Worm (Caenorhabditis elegans) whole organism, L1 larva: ENCODE measurements around the gene C25E10.5.

ENCODE experiments used
- C16A3.4 ChIP-seq: fragments of 150-350 bp; optimal IDR thresholded peaks from 2 replicates; lab custom pipeline; 2014; ENCODE audit warnings: missing biosample characterization, missing genetic modification characterization
- C34B4.2 ChIP-seq: sonication (generic microtip); optimal IDR thresholded peaks from 2 replicates; lab custom pipeline; 2017; ENCODE audit warnings: mild to moderate bottlenecking, missing genetic modification characterization, missing compliant biosample characterization
- ceh-8 ChIP-seq: fragments of 200-800 bp; sonication (Bioruptor generic); optimal IDR thresholded peaks from 2 replicates; lab custom pipeline; 2018; ENCODE audit warnings: mild to moderate bottlenecking, missing genetic modification characterization, moderate library complexity, missing compliant biosample characterization
- ceh-82 ChIP-seq, 3 experiments: fragments of 150-350 bp in 1 of 3; sonication (generic microtip) in 2 of 3; optimal IDR thresholded peaks; 2 replicates each; lab custom pipeline; 2014 to 2017; ENCODE audit warnings: missing biosample characterization in 3 of 3, missing genetic modification characterization in 3 of 3
- efl-1 ChIP-seq, 4 experiments: fragments of 150-350 bp; optimal IDR thresholded peaks in 3 of 4; peaks in 1 of 4; 1 replicate in 1 of 4; 2 replicates in 3 of 4; lab custom pipeline; 2014; ENCODE audit warnings: missing biosample characterization in 2 of 4, missing genetic modification characterization in 2 of 4, missing genetic modification reagents in 2 of 4
- egl-13 ChIP-seq: sonication (generic microtip); optimal IDR thresholded peaks from 2 replicates; lab custom pipeline; 2016; ENCODE audit warnings: missing genotype, missing genetic modification reagents, missing genetic modification characterization, missing compliant biosample characterization
- elt-2 ChIP-seq: sonication (generic microtip); optimal IDR thresholded peaks from 2 replicates; lab custom pipeline; 2016; ENCODE audit warnings: missing genetic modification characterization, mild to moderate bottlenecking, inconsistent platforms, missing compliant biosample characterization, missing genetic modification reagents
- ets-5 ChIP-seq: fragments of 200-800 bp; sonication (Bioruptor generic); IDR thresholded peaks from 2 replicates; pipeline ENCODE4 v1.3.6; 2022; ENCODE audit warnings: missing genetic modification characterization, missing compliant biosample characterization
- grh-1 ChIP-seq: fragments of 200-800 bp; sonication (Bioruptor generic); IDR thresholded peaks from 2 replicates; pipeline ENCODE4 v1.3.6; 2022; ENCODE audit warnings: missing genetic modification reagents, missing genetic modification characterization, missing compliant biosample characterization
- hlh-4 ChIP-seq: sonication (generic microtip); optimal IDR thresholded peaks from 2 replicates; lab custom pipeline; 2016; ENCODE audit warnings: mild to moderate bottlenecking, missing genetic modification characterization, missing compliant biosample characterization
- jun-1 ChIP-seq: fragments of 150-350 bp; optimal IDR thresholded peaks from 2 replicates; lab custom pipeline; 2014; ENCODE audit warnings: missing biosample characterization, missing genetic modification reagents, missing genetic modification characterization
- lin-13 ChIP-seq: fragments of 150-350 bp; optimal IDR thresholded peaks from 2 replicates; lab custom pipeline; 2014; ENCODE audit warnings: missing biosample characterization, missing genetic modification reagents, missing genetic modification characterization
- lin-14 ChIP-seq: fragments of 200-800 bp; sonication (Bioruptor generic); optimal IDR thresholded peaks from 2 replicates; lab custom pipeline; 2018; ENCODE audit warnings: mild to moderate bottlenecking, missing genetic modification characterization, moderate library complexity, missing compliant biosample characterization
- lin-35 ChIP-seq, 2 experiments: fragments of 150-350 bp; optimal IDR thresholded peaks; 2 replicates each; lab custom pipeline; 2014; ENCODE audit warnings: missing biosample characterization in 2 of 2, missing genetic modification characterization in 2 of 2, missing genetic modification reagents in 2 of 2
- mab-9 ChIP-seq: fragments of 200-800 bp; sonication (Bioruptor generic); IDR thresholded peaks from 2 replicates; pipeline ENCODE4 v1.3.6; 2022; ENCODE audit warnings: missing genetic modification reagents, missing genetic modification characterization, missing compliant biosample characterization
- mdl-1 ChIP-seq, 2 experiments: fragments of 150-350 bp; optimal IDR thresholded peaks; 2 replicates each; lab custom pipeline; 2014 to 2017; ENCODE audit warnings: missing biosample characterization in 2 of 2, missing genetic modification characterization in 2 of 2, inconsistent platforms in 1 of 2
- nhr-19 ChIP-seq: fragments of 200-800 bp; sonication (Bioruptor generic); conservative IDR thresholded peaks from 2 replicates; pipeline ENCODE4 v1.3.6; 2022; ENCODE audit warnings: missing genetic modification characterization, missing compliant biosample characterization
- nhr-20 ChIP-seq: sonication (generic microtip); optimal IDR thresholded peaks from 2 replicates; lab custom pipeline; 2016; ENCODE audit warnings: mild to moderate bottlenecking, missing genetic modification characterization, missing compliant biosample characterization
- nhr-71 ChIP-seq: sonication (generic microtip); optimal IDR thresholded peaks from 2 replicates; lab custom pipeline; 2016; ENCODE audit warnings: mild to moderate bottlenecking, missing genetic modification characterization, moderate library complexity, missing compliant biosample characterization
- nhr-76 ChIP-seq: sonication (generic microtip); optimal IDR thresholded peaks from 2 replicates; lab custom pipeline; 2017; ENCODE audit warnings: missing biosample characterization, missing genetic modification characterization
- nhr-90 ChIP-seq: sonication (generic microtip); optimal IDR thresholded peaks from 2 replicates; lab custom pipeline; 2016; ENCODE audit warnings: mild to moderate bottlenecking, missing genetic modification characterization, missing compliant biosample characterization; ENCODE audit not compliant: poor library complexity
- tbx-2 ChIP-seq: sonication (generic microtip); optimal IDR thresholded peaks from 2 replicates; lab custom pipeline; 2016; ENCODE audit warnings: missing genetic modification characterization, missing compliant biosample characterization
- unc-86 ChIP-seq: sonication (generic microtip); optimal IDR thresholded peaks from 2 replicates; lab custom pipeline; 2016; ENCODE audit warnings: missing genetic modification characterization, missing compliant biosample characterization
- unc-98 ChIP-seq: fragments of 200-800 bp; sonication (Bioruptor generic); IDR thresholded peaks from 2 replicates; pipeline ENCODE4 v1.3.6; 2022; ENCODE audit warnings: missing genetic modification characterization, missing compliant biosample characterization
- zag-1 ChIP-seq: fragments of 150-350 bp; optimal IDR thresholded peaks from 2 replicates; lab custom pipeline; 2014; ENCODE audit warnings: missing biosample characterization, missing genetic modification characterization

The C25E10.5 gene

DNA sequence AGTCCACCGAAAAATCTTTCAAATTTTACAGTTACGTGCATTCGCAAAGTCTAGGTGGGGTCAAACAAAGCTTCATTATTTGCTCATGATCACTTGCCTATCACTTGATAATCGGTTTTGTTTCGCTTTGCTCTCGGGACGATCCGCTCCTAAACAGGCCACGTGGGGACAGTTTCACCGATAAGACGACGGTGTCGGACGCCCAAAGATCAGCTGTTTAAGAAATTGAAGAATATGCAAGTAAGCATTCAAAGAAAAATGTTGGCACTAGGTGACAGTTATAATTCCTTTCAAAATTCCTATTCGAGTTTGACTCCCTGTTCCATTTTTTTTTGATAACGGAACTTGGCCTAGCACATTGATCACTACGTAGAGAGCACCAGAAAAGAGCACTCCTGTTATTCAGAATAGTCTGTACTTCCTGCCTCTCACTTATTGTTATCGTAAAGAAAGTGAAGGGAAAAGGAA lies 49.7 kb downstream of the C25E10.5 start:
- TF ChIP-seq grh-1 (GFP tag; lab: Robert Waterston, UW) (no peak), efl-1 (optimal IDR thresholded peaks at IDR 0.05; lab: Kevin White, UChicago) (no peak), efl-1 (GFP tag; optimal IDR thresholded peaks at IDR 0.05 in 1 of 2; lab: Kevin White, UChicago) (peak in 1 of 2 experiments; percentile 89), C34B4.2 (tag; lab: Kevin White, UChicago) (no peak), elt-2 (tag; lab: Kevin White, UChicago) (peak; percentile 97), ceh-82 (tag; optimal IDR thresholded peaks at IDR 0.05; lab: Kevin White, UChicago) (no peak), nhr-90 (tag; lab: Kevin White, UChicago) (peak; percentile 52), mdl-1 (tag; optimal IDR thresholded peaks at IDR 0.05; lab: Kevin White, UChicago) (peak in 1 of 2 experiments; percentile 65), nhr-71 (tag; lab: Kevin White, UChicago) (peak; percentile 46), lin-14 (GFP tag; lab: Kevin White, UChicago) (peak; percentile 11), egl-13 (tag; lab: Kevin White, UChicago) (peak; percentile 14), lin-35 (GFP tag; optimal IDR thresholded peaks at IDR 0.05; lab: Kevin White, UChicago) (peak in 1 of 2 experiments; percentile 53), nhr-19 (GFP tag; lab: Robert Waterston, UW) (peak; percentile 25; the same call in 1 of the 2 replicates), nhr-20 (peak; percentile 33)

DNA sequence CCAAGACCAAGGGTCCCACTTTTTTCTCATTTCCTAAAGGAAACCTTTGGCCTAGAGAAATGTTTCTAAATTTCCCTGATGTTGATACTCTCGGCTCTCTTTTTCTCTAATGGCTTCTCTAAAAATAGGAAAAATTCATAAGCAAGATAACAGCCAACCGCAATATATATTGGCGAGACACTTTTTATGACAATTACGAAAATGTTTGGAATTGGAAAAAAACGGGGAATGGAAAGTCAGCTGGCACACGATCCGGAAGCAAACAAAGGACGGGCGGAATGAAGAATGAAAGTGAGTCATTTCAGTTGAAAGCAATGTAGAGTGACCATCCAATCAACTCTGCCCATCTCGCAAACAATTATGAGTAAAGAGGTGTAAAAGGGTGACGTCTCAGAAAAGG lies 51.1 kb downstream of the C25E10.5 start:
- TF ChIP-seq mdl-1 (tag; optimal IDR thresholded peaks at IDR 0.05; lab: Kevin White, UChicago): peak in 1 of 2 experiments; percentile 7
- no peak for TF ChIP-seq ceh-8 (GFP tag; lab: Kevin White, UChicago)
- TF ChIP-seq lin-13 (GFP tag; lab: Kevin White, UChicago): no peak
- no peak for TF ChIP-seq unc-86 (tag; lab: Kevin White, UChicago)
- TF ChIP-seq unc-98: no peak
- no peak for TF ChIP-seq hlh-4 (tag; lab: Kevin White, UChicago)
- TF ChIP-seq tbx-2 (tag; lab: Kevin White, UChicago): no peak
- no peak for TF ChIP-seq nhr-76 (tag; lab: Kevin White, UChicago)
- TF ChIP-seq ets-5: no peak
- TF ChIP-seq elt-2 (tag; lab: Kevin White, UChicago): peak; percentile 26
- no peak for TF ChIP-seq zag-1
- peak; percentile 16 for TF ChIP-seq jun-1 (tag; lab: Kevin White, UChicago)
- peak; percentile 24 for TF ChIP-seq lin-14 (GFP tag; lab: Kevin White, UChicago)
- TF ChIP-seq mab-9: no peak
- no peak for TF ChIP-seq C16A3.4 (tag; lab: Kevin White, UChicago)
